Worm (Caenorhabditis elegans) whole organism, L4/young adult: Measurements from ENCODE around the gene srt-38.

Experiments used
- W03F9.2 ChIP-seq: fragments of 150-350 bp; optimal IDR thresholded peaks from 2 replicates; lab custom pipeline; 2014; ENCODE audit warnings: missing biosample characterization, missing genetic modification characterization
- dao-5 ChIP-seq: sonication (generic microtip); optimal IDR thresholded peaks from 2 replicates; lab custom pipeline; 2016; ENCODE audit warnings: missing genotype, missing genetic modification characterization, moderate library complexity, missing compliant biosample characterization
- him-1 ChIP-seq: sonication (generic microtip); optimal IDR thresholded peaks from 2 replicates; lab custom pipeline; 2016; ENCODE audit warnings: missing genotype, missing genetic modification reagents, missing genetic modification characterization, missing compliant biosample characterization

- TF ChIP-seq him-1 (tag; lab: Kevin White, UChicago) (no peak), W03F9.2 (tag; lab: Kevin White, UChicago) (no peak), dao-5 (tag; lab: Kevin White, UChicago) (no peak)
Measured at ce11 chrV:4319867-4320266, 48.7 kb upstream of the srt-38 start, which contains the start of gene ZC132.9.
